Worm (Caenorhabditis elegans) whole organism, L3 larva: ENCODE results near the gene sas-4.
A peak's percentile ranks its signal among the peaks of the same experiment; 100 is the strongest.

Source experiments
- R02D3.7 ChIP-seq: fragments of 150-350 bp; optimal IDR thresholded peaks from 2 replicates; lab custom pipeline; 2014; ENCODE audit warnings: missing biosample characterization, missing genetic modification characterization
- ama-1 ChIP-seq: fragments of 150-350 bp; optimal IDR thresholded peaks from 2 replicates; lab custom pipeline; 2018
- ceh-28 ChIP-seq: fragments of 150-350 bp; optimal IDR thresholded peaks from 2 replicates; lab custom pipeline; 2014; ENCODE audit warnings: missing biosample characterization, missing genetic modification reagents, missing genetic modification characterization
- ceh-9 ChIP-seq: sonication (generic microtip); optimal IDR thresholded peaks from 2 replicates; lab custom pipeline; 2018; ENCODE audit warnings: missing biosample characterization, missing genetic modification characterization
- daf-12 ChIP-seq: fragments of 150-350 bp; optimal IDR thresholded peaks from 2 replicates; lab custom pipeline; 2014; ENCODE audit warnings: missing biosample characterization, missing genetic modification reagents, missing genetic modification characterization
- egl-27 ChIP-seq: sonication (generic microtip); optimal IDR thresholded peaks from 4 replicates; lab custom pipeline; 2017; ENCODE audit warnings: missing biosample characterization, missing genetic modification reagents, missing genetic modification characterization
- egl-5 ChIP-seq: fragments of 150-350 bp; optimal IDR thresholded peaks from 2 replicates; lab custom pipeline; 2017; ENCODE audit warnings: missing biosample characterization, missing genetic modification reagents, missing genetic modification characterization, inconsistent platforms
- elt-1 ChIP-seq: fragments of 150-350 bp; optimal IDR thresholded peaks from 2 replicates; lab custom pipeline; 2014; ENCODE audit warnings: missing biosample characterization, missing genetic modification characterization
- elt-2 ChIP-seq: sonication (generic microtip); optimal IDR thresholded peaks from 2 replicates; lab custom pipeline; 2016; ENCODE audit warnings: missing genetic modification reagents, mild to moderate bottlenecking, missing genetic modification characterization, missing compliant biosample characterization
- elt-3 ChIP-seq, 3 experiments: fragments of 150-350 bp in 1 of 3; sonication (generic microtip) in 2 of 3; optimal IDR thresholded peaks; 2 replicates in 2 of 3; 4 replicates in 1 of 3; lab custom pipeline; 2014 to 2017; ENCODE audit warnings: missing biosample characterization in 3 of 3, missing genetic modification characterization in 3 of 3
- eor-1 ChIP-seq, 2 experiments: fragments of 150-350 bp; optimal IDR thresholded peaks; 2 replicates each; lab custom pipeline; 2014 to 2018; ENCODE audit warnings: missing biosample characterization in 2 of 2, missing genetic modification characterization in 2 of 2
- fkh-2 ChIP-seq: fragments of 150-350 bp; optimal IDR thresholded peaks from 2 replicates; lab custom pipeline; 2014; ENCODE audit warnings: missing biosample characterization, missing genetic modification reagents, missing genetic modification characterization
- hmg-11 ChIP-seq: sonication (generic microtip); optimal IDR thresholded peaks from 2 replicates; lab custom pipeline; 2016; ENCODE audit warnings: missing genetic modification characterization, missing compliant biosample characterization
- jun-1 ChIP-seq: fragments of 150-350 bp; optimal IDR thresholded peaks from 2 replicates; lab custom pipeline; 2014; ENCODE audit warnings: missing biosample characterization, missing genetic modification reagents, missing genetic modification characterization
- lin-15B ChIP-seq: fragments of 150-350 bp; optimal IDR thresholded peaks from 2 replicates; lab custom pipeline; 2014; ENCODE audit warnings: missing biosample characterization, missing genetic modification characterization
- nfya-1 ChIP-seq: sonication (generic microtip); optimal IDR thresholded peaks from 2 replicates; lab custom pipeline; 2017; ENCODE audit warnings: missing genetic modification characterization, mild to moderate bottlenecking, missing compliant biosample characterization, antibody characterized with exemption, moderate library complexity; ENCODE audit not compliant: insufficient read depth
- nhr-11 ChIP-seq: fragments of 150-350 bp; optimal IDR thresholded peaks from 2 replicates; lab custom pipeline; 2014; ENCODE audit warnings: missing biosample characterization, missing genetic modification characterization
- nhr-12 ChIP-seq: fragments of 150-350 bp; optimal IDR thresholded peaks from 2 replicates; lab custom pipeline; 2014; ENCODE audit warnings: missing biosample characterization, missing genetic modification characterization
- nhr-23 ChIP-seq: fragments of 150-350 bp; optimal IDR thresholded peaks from 2 replicates; lab custom pipeline; 2014; ENCODE audit warnings: missing biosample characterization, missing genetic modification reagents, missing genetic modification characterization
- nhr-76 ChIP-seq: fragments of 150-350 bp; sonication (generic microtip); optimal IDR thresholded peaks from 5 replicates; lab custom pipeline; 2014; ENCODE audit warnings: missing biosample characterization, missing genetic modification characterization
- pha-4 ChIP-seq: fragments of 150-350 bp; optimal IDR thresholded peaks from 2 replicates; lab custom pipeline; 2014; ENCODE audit warnings: missing biosample characterization, missing genetic modification reagents, missing genetic modification characterization
- pqm-1 ChIP-seq: fragments of 150-350 bp; optimal IDR thresholded peaks from 2 replicates; lab custom pipeline; 2017; ENCODE audit warnings: missing biosample characterization, missing genetic modification characterization, inconsistent platforms
- sea-2 ChIP-seq: fragments of 150-350 bp; sonication (generic microtip); optimal IDR thresholded peaks from 4 replicates; lab custom pipeline; 2014; ENCODE audit warnings: missing biosample characterization, missing genetic modification reagents, missing genetic modification characterization
- skn-1 ChIP-seq: fragments of 150-350 bp; optimal IDR thresholded peaks from 2 replicates; lab custom pipeline; 2014; ENCODE audit warnings: missing biosample characterization, missing genetic modification characterization
- tbx-2 ChIP-seq: sonication (generic microtip); optimal IDR thresholded peaks from 2 replicates; lab custom pipeline; 2016; ENCODE audit warnings: mild to moderate bottlenecking, missing genetic modification characterization, missing compliant biosample characterization
- unc-39 ChIP-seq: sonication (generic microtip); optimal IDR thresholded peaks from 4 replicates; lab custom pipeline; 2017; ENCODE audit warnings: missing biosample characterization, missing genetic modification characterization
- ztf-11 ChIP-seq: fragments of 150-350 bp; optimal IDR thresholded peaks from 2 replicates; lab custom pipeline; 2014; ENCODE audit warnings: missing biosample characterization, missing genetic modification characterization
- ztf-4 ChIP-seq: fragments of 150-350 bp; optimal IDR thresholded peaks from 2 replicates; lab custom pipeline; 2014; ENCODE audit warnings: missing biosample characterization, missing genetic modification characterization

sas-4 gene

DNA sequence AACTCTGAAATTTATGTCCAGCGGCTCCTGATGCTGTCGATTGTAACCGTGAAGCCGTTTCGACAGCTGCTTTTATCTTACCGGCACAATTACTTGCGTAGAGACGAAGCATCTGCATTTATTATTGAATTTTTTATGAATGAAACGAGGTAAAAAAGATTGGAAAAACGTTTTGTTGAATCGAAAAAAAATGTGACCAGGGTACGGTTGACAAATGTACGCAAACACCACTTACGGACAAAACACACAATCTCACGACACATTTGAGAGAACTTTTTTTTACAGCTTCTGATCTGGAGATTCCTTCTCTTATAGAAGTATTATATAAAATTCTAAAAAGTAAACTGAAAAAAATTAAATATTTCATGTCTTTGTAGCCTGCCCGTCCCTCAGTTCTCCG, 13.4 kb upstream of the sas-4 start, which contains the start of the genes mrps-18A and ZC262.2:
mrps-18A (minus strand) TSS at position 141 of the 400 bp plus-strand sequence.
ZC262.2 (plus strand) TSS at position 284 of the 400 bp plus-strand sequence.
- TF ChIP-seq unc-39 (tag; lab: Kevin White, UChicago) = no peak
- peak; percentile 76 for TF ChIP-seq nfya-1 (tag; lab: Kevin White, UChicago)
- peak; percentile 14 for TF ChIP-seq lin-15B (tag; lab: Kevin White, UChicago)
- peak; percentile 63 for TF ChIP-seq pha-4 (tag; lab: Kevin White, UChicago)
- TF ChIP-seq daf-12 (tag; lab: Kevin White, UChicago) = no peak
- peak; percentile 5 for TF ChIP-seq nhr-23 (tag; lab: Kevin White, UChicago)

DNA sequence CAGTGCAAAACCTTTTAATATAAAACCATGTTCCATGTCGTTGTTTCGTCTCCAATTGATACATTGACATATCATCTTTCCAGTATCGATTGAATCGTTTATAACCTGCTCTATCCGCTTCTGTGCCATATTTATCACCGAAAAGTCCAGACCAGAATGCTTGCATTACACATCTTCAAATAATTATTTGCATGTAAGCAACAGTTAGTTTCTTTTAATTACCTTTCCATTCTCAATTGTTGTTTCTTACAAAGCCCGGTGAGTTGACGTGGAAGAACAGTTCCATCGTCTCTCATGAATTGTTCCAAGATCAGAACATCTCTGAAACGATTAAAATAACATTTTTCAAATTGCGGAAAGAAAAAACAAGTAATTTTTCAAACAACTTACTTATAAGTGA, 12.8 kb upstream of the sas-4 start, which contains the start of gene iglr-2:
iglr-2 (minus strand) TSS at position 101 of the 400 bp plus-strand sequence.
- no peak for TF ChIP-seq egl-5 (tag; lab: Kevin White, UChicago)
- TF ChIP-seq jun-1 = no peak
- no peak for TF ChIP-seq skn-1 (tag; lab: Kevin White, UChicago)
- no peak for TF ChIP-seq elt-1 (tag; lab: Kevin White, UChicago)
- no peak for TF ChIP-seq lin-15B (tag; lab: Kevin White, UChicago)

ce11 chrIII:8325574-8326513, 7.5 kb upstream of the sas-4 start, which contains the start of gene ZC262.13:
ZC262.13 (plus strand) TSS chrIII:8326214.
- TF ChIP-seq R02D3.7 (tag; lab: Kevin White, UChicago) (no peak), egl-27 (no peak), pqm-1 (tag; lab: Kevin White, UChicago) (peak; percentile 70), ceh-9 (no peak), ztf-4 (no peak), eor-1 (tag; optimal IDR thresholded peaks at IDR 0.05; lab: Kevin White, UChicago) (no peak), ama-1 (lab: Kevin White, UChicago) (no peak), nhr-76 (tag; lab: Kevin White, UChicago) (no peak), elt-3 (tag; optimal IDR thresholded peaks at IDR 0.05; lab: Kevin White, UChicago) (no peak), pha-4 (tag; lab: Kevin White, UChicago) (peak; percentile 49), ceh-28 (peak; percentile 24), jun-1 (peak; percentile 38), elt-2 (tag; lab: Kevin White, UChicago) (peak; percentile 91), fkh-2 (tag; lab: Kevin White, UChicago) (no peak), elt-1 (tag; lab: Kevin White, UChicago) (no peak)

DNA sequence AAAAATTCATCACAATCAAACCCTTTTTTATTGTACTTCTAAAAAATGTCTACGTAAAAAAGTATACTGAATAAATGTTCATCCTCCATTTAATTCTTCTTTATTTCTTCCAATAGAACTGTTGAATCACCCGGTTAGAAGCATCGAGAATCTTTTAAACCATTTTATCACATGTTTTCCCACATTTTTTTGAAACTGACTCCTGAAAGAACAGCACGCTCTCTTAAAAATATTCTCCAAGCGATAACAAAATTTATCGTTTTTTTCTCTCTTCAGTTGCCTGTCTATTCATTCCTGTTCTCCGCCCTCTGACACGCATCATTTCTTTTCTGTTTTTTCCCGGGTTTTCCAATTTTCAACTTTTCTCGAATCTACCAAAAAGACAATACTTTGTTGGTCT, 6.0 kb upstream of the sas-4 start, which contains the start of gene F10E9.12:
F10E9.12 (plus strand) TSS at position 131 of the 400 bp plus-strand sequence.
- TF ChIP-seq elt-2 (tag; lab: Kevin White, UChicago) = peak; percentile 74
- TF ChIP-seq pha-4 (tag; lab: Kevin White, UChicago) = peak; percentile 5
- TF ChIP-seq pqm-1 (tag; lab: Kevin White, UChicago) = peak; percentile 43
- TF ChIP-seq ceh-28 = no peak

DNA sequence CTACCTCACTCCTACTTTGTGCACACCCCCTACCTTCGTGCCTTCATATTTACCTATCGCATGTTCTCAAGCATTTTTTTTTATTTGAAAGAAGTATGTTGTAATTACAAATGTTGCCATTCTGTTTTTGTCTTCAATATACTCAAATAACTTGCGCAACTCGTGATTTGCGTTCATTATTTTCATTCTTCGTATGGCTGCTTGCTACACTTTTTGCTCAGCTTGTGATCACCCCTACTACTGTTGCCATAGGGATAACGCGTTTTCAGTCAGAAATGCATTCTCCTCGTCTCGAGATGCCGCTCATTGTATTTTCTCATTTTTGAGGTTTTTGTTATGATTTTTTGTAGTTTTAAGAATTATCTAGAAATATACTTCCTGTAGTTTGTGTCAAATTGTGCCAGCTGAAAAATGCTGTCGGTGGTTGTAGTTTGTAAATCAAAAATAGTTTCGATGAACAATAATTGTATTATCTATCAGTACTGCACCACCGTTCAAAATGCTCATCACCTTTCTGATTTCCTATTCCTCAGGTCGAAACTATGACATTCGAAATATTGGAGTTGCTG, 4.3 kb upstream of the sas-4 start, which contains the start of gene F10E9.1:
F10E9.1 (plus strand) TSS at position 519 of the 569 bp plus-strand sequence.
- TF ChIP-seq nhr-11 (tag; lab: Kevin White, UChicago) (peak; percentile 62), ztf-11 (tag; lab: Kevin White, UChicago) (no peak), jun-1 (no peak), hmg-11 (tag; lab: Kevin White, UChicago) (no peak), tbx-2 (tag; lab: Kevin White, UChicago) (no peak), nfya-1 (tag; lab: Kevin White, UChicago) (no peak), egl-5 (tag; lab: Kevin White, UChicago) (no peak), elt-3 (tag; optimal IDR thresholded peaks at IDR 0.05; lab: Kevin White, UChicago) (no peak), sea-2 (GFP tag; lab: Kevin White, UChicago) (no peak)

DNA sequence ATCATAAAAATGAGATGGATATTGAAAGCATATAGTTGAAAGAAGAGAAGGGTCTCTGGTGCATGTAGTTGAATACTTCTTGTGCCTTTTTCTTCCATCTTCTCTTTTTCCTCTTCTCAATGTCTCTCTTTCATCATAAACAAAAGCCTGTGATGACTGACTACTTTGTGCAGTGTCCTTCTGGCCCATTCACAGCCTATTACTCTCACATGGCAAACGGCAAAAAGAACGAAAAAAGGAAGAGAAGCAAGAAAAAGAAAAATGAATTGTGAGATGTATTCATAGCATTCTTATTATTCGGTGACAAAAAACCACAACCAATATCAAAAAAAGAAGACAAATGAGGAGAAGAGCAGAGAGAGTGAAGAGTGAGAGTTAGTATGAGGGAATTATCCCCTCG, 2.8 kb upstream of the sas-4 start:
- TF ChIP-seq hmg-11 (tag; lab: Kevin White, UChicago) = no peak
- no peak for TF ChIP-seq nhr-12
- peak; percentile 3 for TF ChIP-seq nfya-1 (tag; lab: Kevin White, UChicago)
- no peak for TF ChIP-seq nhr-76 (tag; lab: Kevin White, UChicago)
- TF ChIP-seq egl-5 (tag; lab: Kevin White, UChicago) = no peak
- TF ChIP-seq elt-3 (tag; optimal IDR thresholded peaks at IDR 0.05; lab: Kevin White, UChicago) = no peak
